Worm (Caenorhabditis elegans) whole organism, young adult: ENCODE data around the gene best-12.

Source experiments
- B0336.3 ChIP-seq: fragments of 200-800 bp; sonication (Bioruptor generic); IDR thresholded peaks from 2 replicates; pipeline ENCODE4 v1.3.6; 2022; ENCODE audit warnings: missing genetic modification characterization, missing compliant biosample characterization
- D2030.7 ChIP-seq: fragments of 200-800 bp; sonication (Bioruptor generic); IDR thresholded peaks from 2 replicates; pipeline ENCODE4 v1.3.6; 2022; ENCODE audit warnings: missing genetic modification reagents, missing genetic modification characterization, missing compliant biosample characterization
- F37B4.10 ChIP-seq: fragments of 200-800 bp; sonication (Bioruptor generic); IDR thresholded peaks from 2 replicates; pipeline ENCODE4 v1.3.6; 2022; ENCODE audit warnings: missing genetic modification characterization, missing compliant biosample characterization
- F49E8.2 ChIP-seq: sonication (generic microtip); optimal IDR thresholded peaks from 3 replicates; lab custom pipeline; 2017; ENCODE audit warnings: missing genetic modification characterization, mild to moderate bottlenecking, missing compliant biosample characterization, antibody characterized with exemption, moderate library complexity; ENCODE audit not compliant: insufficient read depth
- F52B5.7 ChIP-seq: sonication (generic microtip); optimal IDR thresholded peaks from 2 replicates; lab custom pipeline; 2016; ENCODE audit warnings: mild to moderate bottlenecking, missing genetic modification characterization, missing compliant biosample characterization
- athp-1 ChIP-seq: sonication (generic microtip); optimal IDR thresholded peaks from 2 replicates; lab custom pipeline; 2017; ENCODE audit warnings: mild to moderate bottlenecking, missing genetic modification characterization, missing compliant biosample characterization
- ceh-100 ChIP-seq: fragments of 200-800 bp; sonication (Bioruptor generic); IDR thresholded peaks from 2 replicates; pipeline ENCODE4 v1.3.6; 2022; ENCODE audit warnings: missing genetic modification reagents, missing genetic modification characterization, missing compliant biosample characterization
- ceh-40 ChIP-seq: fragments of 200-800 bp; sonication (Bioruptor generic); IDR thresholded peaks from 2 replicates; pipeline ENCODE4 v1.3.6; 2022; ENCODE audit warnings: missing genetic modification characterization, missing compliant biosample characterization
- ceh-79 ChIP-seq: sonication (generic microtip); optimal IDR thresholded peaks from 2 replicates; lab custom pipeline; 2017; ENCODE audit warnings: mild to moderate bottlenecking, missing genetic modification characterization, missing compliant biosample characterization
- die-1 ChIP-seq: sonication (generic microtip); optimal IDR thresholded peaks from 2 replicates; lab custom pipeline; 2016; ENCODE audit warnings: missing genotype, mild to moderate bottlenecking, missing genetic modification characterization, missing compliant biosample characterization
- dpl-1 ChIP-seq: fragments of 150-350 bp; optimal IDR thresholded peaks from 2 replicates; lab custom pipeline; 2014; ENCODE audit warnings: missing biosample characterization, missing genetic modification reagents, missing genetic modification characterization
- efl-1 ChIP-seq: fragments of 150-350 bp; optimal IDR thresholded peaks from 2 replicates; lab custom pipeline; 2014; ENCODE audit warnings: missing biosample characterization, missing genetic modification reagents, missing genetic modification characterization
- egl-18 ChIP-seq: fragments of 200-800 bp; sonication (Bioruptor generic); IDR thresholded peaks from 2 replicates; pipeline ENCODE4 v1.3.6; 2022; ENCODE audit warnings: missing genetic modification reagents, missing genetic modification characterization, missing compliant biosample characterization
- egrh-3 ChIP-seq: fragments of 200-800 bp; sonication (Bioruptor generic); IDR thresholded peaks from 2 replicates; pipeline ENCODE4 v1.3.6; 2022; ENCODE audit warnings: missing genetic modification reagents, missing genetic modification characterization, missing compliant biosample characterization
- gei-17 ChIP-seq: fragments of 200-800 bp; sonication (Bioruptor generic); optimal IDR thresholded peaks from 2 replicates; lab custom pipeline; 2018; ENCODE audit warnings: mild to moderate bottlenecking, missing genetic modification characterization, missing compliant biosample characterization
- hlh-26 ChIP-seq: fragments of 200-800 bp; sonication (Bioruptor generic); conservative IDR thresholded peaks from 2 replicates; pipeline ENCODE4 v1.3.6; 2022; ENCODE audit warnings: missing genetic modification reagents, missing genetic modification characterization, missing compliant biosample characterization
- lag-1 ChIP-seq: fragments of 200-800 bp; sonication (Bioruptor generic); IDR thresholded peaks from 2 replicates; pipeline ENCODE4 v1.3.6; 2022; ENCODE audit warnings: missing genetic modification reagents, missing genetic modification characterization, missing compliant biosample characterization
- lin-54 ChIP-seq: fragments of 200-800 bp; sonication (Bioruptor generic); optimal IDR thresholded peaks from 2 replicates; lab custom pipeline; 2018; ENCODE audit warnings: mild to moderate bottlenecking, missing genetic modification characterization, missing compliant biosample characterization
- lir-1 ChIP-seq: fragments of 200-800 bp; sonication (Bioruptor generic); conservative IDR thresholded peaks from 2 replicates; pipeline ENCODE4 v1.3.6; 2022; ENCODE audit warnings: missing genetic modification reagents, missing genetic modification characterization, missing compliant biosample characterization
- madf-6 ChIP-seq: fragments of 200-800 bp; sonication (Bioruptor generic); IDR thresholded peaks from 2 replicates; pipeline ENCODE4 v1.3.6; 2022; ENCODE audit warnings: missing genetic modification reagents, missing genetic modification characterization, missing compliant biosample characterization
- madf-8 ChIP-seq: fragments of 200-800 bp; sonication (Bioruptor generic); conservative IDR thresholded peaks from 2 replicates; pipeline ENCODE4 v1.3.6; 2022; ENCODE audit warnings: missing genetic modification reagents, missing genetic modification characterization, missing compliant biosample characterization
- mes-4 ChIP-seq: sonication (generic microtip); optimal IDR thresholded peaks from 2 replicates; lab custom pipeline; 2016; ENCODE audit warnings: missing genotype, missing genetic modification characterization, missing compliant biosample characterization
- nhr-90 ChIP-seq: sonication (generic microtip); optimal IDR thresholded peaks from 2 replicates; lab custom pipeline; 2016; ENCODE audit warnings: missing genotype, mild to moderate bottlenecking, missing genetic modification characterization, missing compliant biosample characterization
- pha-4 ChIP-seq: fragments of 150-350 bp; sonication (generic microtip); optimal IDR thresholded peaks from 2 replicates; lab custom pipeline; 2014; ENCODE audit warnings: missing biosample characterization, missing genetic modification reagents, missing genetic modification characterization
- rec-8 ChIP-seq, 2 experiments: sonication (generic microtip); optimal IDR thresholded peaks; 2 replicates each; lab custom pipeline; 2016; ENCODE audit warnings: mild to moderate bottlenecking in 2 of 2, missing genetic modification characterization in 2 of 2, missing genetic modification reagents in 2 of 2, missing genotype in 2 of 2, missing biosample characterization in 1 of 2, missing compliant biosample characterization in 1 of 2, moderate library complexity in 1 of 2
- rpc-1 ChIP-seq, 2 experiments: fragments of 150-350 bp in 1 of 2; sonication (generic microtip) in 1 of 2; optimal IDR thresholded peaks; 2 replicates each; lab custom pipeline; 2014 to 2018; ENCODE audit warnings: missing biosample characterization in 1 of 2, missing genetic modification characterization in 1 of 2, missing genetic modification reagents in 1 of 2, missing genotype in 1 of 2
- snpc-1.3 ChIP-seq: sonication (generic microtip); optimal IDR thresholded peaks from 2 replicates; lab custom pipeline; 2017; ENCODE audit warnings: missing genetic modification characterization, mild to moderate bottlenecking, missing compliant biosample characterization, antibody characterized with exemption, moderate library complexity, missing genotype, missing genetic modification reagents; ENCODE audit not compliant: insufficient read depth
- unc-62 ChIP-seq: fragments of 150-350 bp; optimal IDR thresholded peaks from 2 replicates; lab custom pipeline; 2014; ENCODE audit warnings: missing biosample characterization, missing genetic modification reagents, missing genetic modification characterization
- xnd-1 ChIP-seq: sonication (generic microtip); optimal IDR thresholded peaks from 2 replicates; lab custom pipeline; 2016; ENCODE audit warnings: missing genotype, missing genetic modification reagents, missing genetic modification characterization, missing compliant biosample characterization
- zfh-2 ChIP-seq: fragments of 200-800 bp; sonication (Bioruptor generic); conservative IDR thresholded peaks from 2 replicates; pipeline ENCODE4 v1.3.6; 2022; ENCODE audit warnings: missing genetic modification reagents, missing genetic modification characterization, missing compliant biosample characterization
- zim-3 ChIP-seq: sonication (generic microtip); optimal IDR thresholded peaks from 2 replicates; lab custom pipeline; 2017; ENCODE audit warnings: mild to moderate bottlenecking, missing genetic modification characterization, moderate library complexity, missing compliant biosample characterization
- ztf-25 ChIP-seq: fragments of 200-800 bp; sonication (Bioruptor generic); IDR thresholded peaks from 2 replicates; pipeline ENCODE4 v1.3.6; 2022; ENCODE audit warnings: missing genetic modification reagents, missing genetic modification characterization, missing compliant biosample characterization
- ztf-28 ChIP-seq: fragments of 200-800 bp; sonication (Bioruptor generic); IDR thresholded peaks from 2 replicates; pipeline ENCODE4 v1.3.6; 2022; ENCODE audit warnings: missing genetic modification reagents, missing genetic modification characterization, missing compliant biosample characterization
- ztf-3 ChIP-seq: fragments of 200-800 bp; sonication (Bioruptor generic); optimal IDR thresholded peaks from 2 replicates; lab custom pipeline; 2018; ENCODE audit warnings: mild to moderate bottlenecking, missing genetic modification characterization, missing compliant biosample characterization

Gene best-12

ce11 chrV:16047052-16047451 is 2.2 kb upstream of the best-12 start:
- TF ChIP-seq F49E8.2 (tag; lab: Kevin White, UChicago) (no peak), egrh-3 (GFP tag; lab: Robert Waterston, UW) (peak; percentile 77; the same call in 1 of the 2 replicates), hlh-26 (GFP tag; lab: Robert Waterston, UW) (no peak), lin-54 (GFP tag; lab: Kevin White, UChicago) (no peak), ceh-79 (tag; lab: Kevin White, UChicago) (no peak), ceh-100 (GFP tag; lab: Robert Waterston, UW) (no peak), athp-1 (tag; lab: Kevin White, UChicago) (no peak)

- TF ChIP-seq F52B5.7 (no peak), efl-1 (GFP tag; lab: Kevin White, UChicago) (no peak), unc-62 (GFP tag; lab: Kevin White, UChicago) (no peak), ztf-28 (GFP tag; lab: Robert Waterston, UW) (no peak), ztf-25 (GFP tag; lab: Robert Waterston, UW) (no peak), rec-8 (tag; optimal IDR thresholded peaks at IDR 0.05; lab: Kevin White, UChicago) (no peak), mes-4 (tag; lab: Kevin White, UChicago) (no peak), snpc-1.3 (no peak), ztf-3 (no peak)
These were observed 1.8 kb upstream of the best-12 start, which contains the start of gene str-198 for ce11 chrV:16047508-16047907. Gene str-198 (plus strand): TSS chrV:16047808.

ce11 chrV:16053373-16053772 is 4.1 kb downstream of the best-12 start, which contains the start of gene F14H3.3:
Gene F14H3.3 (minus strand): TSS chrV:16053473.
- TF ChIP-seq lag-1 (GFP tag; lab: Robert Waterston, UW), result no peak
- TF ChIP-seq, all 124 proteins: peak for 0

ce11 chrV:16055031-16055430 is 5.8 kb downstream of the best-12 start, which contains the start of gene F14H3.4:
Gene F14H3.4 (minus strand): TSS chrV:16055072.
- peak; percentile 62 for TF ChIP-seq efl-1 (GFP tag; lab: Kevin White, UChicago)
- no peak for TF ChIP-seq zfh-2 (GFP tag; lab: Robert Waterston, UW)
- peak; percentile 5 for TF ChIP-seq dpl-1 (GFP tag; lab: Kevin White, UChicago)
- no peak for TF ChIP-seq D2030.7
- TF ChIP-seq pha-4 (tag; lab: Kevin White, UChicago), result no peak
- TF ChIP-seq ceh-40 (GFP tag; lab: Robert Waterston, UW), result no peak
- TF ChIP-seq gei-17 (GFP tag; lab: Kevin White, UChicago), result no peak
- no peak for TF ChIP-seq F37B4.10 (GFP tag; lab: Robert Waterston, UW)
- no peak for TF ChIP-seq lir-1 (GFP tag; lab: Robert Waterston, UW)
- TF ChIP-seq zim-3, result no peak
- TF ChIP-seq egl-18 (GFP tag; lab: Robert Waterston, UW), result no peak
- no peak for TF ChIP-seq rpc-1 (optimal IDR thresholded peaks at IDR 0.05; lab: Kevin White, UChicago)
- TF ChIP-seq rpc-1 (tag; optimal IDR thresholded peaks at IDR 0.05; lab: Kevin White, UChicago), result no peak
- no peak for TF ChIP-seq die-1 (tag; lab: Kevin White, UChicago)
- peak; percentile 42 for TF ChIP-seq xnd-1 (tag; lab: Kevin White, UChicago)
- TF ChIP-seq madf-6 (GFP tag; lab: Robert Waterston, UW), result peak; percentile 88
- TF ChIP-seq madf-8 (GFP tag; lab: Robert Waterston, UW), result peak; percentile 69
- TF ChIP-seq nhr-90, result no peak
- no peak for TF ChIP-seq egrh-3 (GFP tag; lab: Robert Waterston, UW)
- TF ChIP-seq B0336.3 (GFP tag; lab: Robert Waterston, UW), result no peak
- TF ChIP-seq, all 124 proteins: peak for 5
